Worm (Caenorhabditis elegans): Measurements from ENCODE around the gene F26C11.3.

- TF ChIP-seq mls-2 (tag; optimal IDR thresholded peaks at IDR 0.05) (no peak), nhr-76 (tag; optimal IDR thresholded peaks at IDR 0.05) (no peak), nhr-237 (tag; optimal IDR thresholded peaks at IDR 0.05) (no peak), sptf-1 (tag; optimal IDR thresholded peaks at IDR 0.05) (no peak), snpc-4 (tag; optimal IDR thresholded peaks at IDR 0.05) (no peak), unc-62 (GFP tag; optimal IDR thresholded peaks at IDR 0.05) (no peak), lsy-2 (tag; optimal IDR thresholded peaks at IDR 0.05) (no peak)
These were observed 16.1 kb upstream of the F26C11.3 start for ce11 chrII:9931012-9931411.
